Fruit fly (Drosophila melanogaster) whole organism, pupa: ENCODE data around the gene term.

Experiments
- CG10348 ChIP-seq: fragments of 200-800 bp; sonication (Bioruptor generic); IDR thresholded peaks from 2 replicates; pipeline ENCODE4 v1.3.6; 2022; ENCODE audit warnings: missing biosample characterization, missing genetic modification characterization
- CG12605 ChIP-seq: fragments of 200-800 bp; sonication (Bioruptor generic); IDR thresholded peaks from 2 replicates; pipeline ENCODE4 v1.3.6; 2022; ENCODE audit warnings: missing biosample characterization, missing genetic modification characterization
- CG13204 ChIP-seq: fragments of 200-800 bp; sonication (Bioruptor generic); optimal IDR thresholded peaks from 2 replicates; lab custom pipeline; 2018; ENCODE audit warnings: missing biosample characterization, mild to moderate bottlenecking, missing genetic modification characterization, moderate library complexity
- CG14655 ChIP-seq: fragments of 200-800 bp; sonication (Bioruptor generic); optimal IDR thresholded peaks from 3 replicates; lab custom pipeline; 2017; ENCODE audit warnings: mild to moderate bottlenecking, missing biosample characterization, missing genetic modification reagents, missing genetic modification characterization
- CG15710 ChIP-seq: fragments of 200-800 bp; sonication (Bioruptor generic); optimal IDR thresholded peaks from 2 replicates; lab custom pipeline; 2018; ENCODE audit warnings: missing biosample characterization, mild to moderate bottlenecking, missing genetic modification characterization, moderate library complexity
- CG17806 ChIP-seq: fragments of 200-800 bp; sonication (Bioruptor generic); optimal IDR thresholded peaks from 2 replicates; lab custom pipeline; 2018; ENCODE audit warnings: missing biosample characterization, mild to moderate bottlenecking, missing genetic modification characterization, moderate library complexity
- CG32121 ChIP-seq: fragments of 200-800 bp; sonication (Bioruptor generic); IDR thresholded peaks from 2 replicates; pipeline ENCODE4 v1.3.6; 2022; ENCODE audit warnings: missing biosample characterization, missing genetic modification characterization
- CG34367 ChIP-seq: fragments of 200-800 bp; sonication (Bioruptor generic); optimal IDR thresholded peaks from 2 replicates; lab custom pipeline; 2018; ENCODE audit warnings: missing biosample characterization, mild to moderate bottlenecking, missing genetic modification characterization
- CG4496 ChIP-seq: fragments of 200-800 bp; sonication (Bioruptor generic); IDR thresholded peaks from 3 replicates; pipeline ENCODE4 v1.3.6; 2022; ENCODE audit warnings: missing biosample characterization, missing genetic modification characterization
- CG8159 ChIP-seq: fragments of 200-800 bp; sonication (Bioruptor generic); optimal IDR thresholded peaks from 3 replicates; lab custom pipeline; 2018; ENCODE audit warnings: missing biosample characterization, mild to moderate bottlenecking, missing genetic modification characterization, moderate library complexity
- CG8301 ChIP-seq: fragments of 200-800 bp; sonication (Bioruptor generic); optimal IDR thresholded peaks from 2 replicates; lab custom pipeline; 2018; ENCODE audit warnings: missing biosample characterization, mild to moderate bottlenecking, missing genetic modification characterization
- CG9948 ChIP-seq: fragments of 200-800 bp; sonication (Bioruptor generic); optimal IDR thresholded peaks from 2 replicates; lab custom pipeline; 2018; ENCODE audit warnings: missing biosample characterization, mild to moderate bottlenecking, missing genetic modification characterization, moderate library complexity
- D1 ChIP-seq: fragments of 200-800 bp; sonication (Bioruptor generic); optimal IDR thresholded peaks from 2 replicates; lab custom pipeline; 2018; ENCODE audit warnings: missing biosample characterization, mild to moderate bottlenecking, missing genetic modification characterization, moderate library complexity
- EcR ChIP-seq: fragments of 200-800 bp; sonication (Bioruptor generic); optimal IDR thresholded peaks from 3 replicates; lab custom pipeline; 2019; ENCODE audit warnings: missing biosample characterization, missing genetic modification characterization, mild to moderate bottlenecking, moderate library complexity, missing genetic modification reagents
- Ets98B ChIP-seq: fragments of 200-800 bp; sonication (Bioruptor generic); IDR thresholded peaks from 2 replicates; pipeline ENCODE4 v1.3.6; 2022; ENCODE audit warnings: missing biosample characterization, missing genetic modification characterization
- Pif1A ChIP-seq: fragments of 200-800 bp; sonication (Bioruptor generic); optimal IDR thresholded peaks from 3 replicates; lab custom pipeline; 2016; ENCODE audit warnings: missing biosample characterization, missing genetic modification characterization
- Pif1B ChIP-seq: fragments of 200-800 bp; sonication (Bioruptor generic); optimal IDR thresholded peaks from 3 replicates; lab custom pipeline; 2016; ENCODE audit warnings: missing biosample characterization, missing genetic modification characterization
- Snoo ChIP-seq: fragments of 200-800 bp; sonication (Bioruptor generic); optimal IDR thresholded peaks from 3 replicates; lab custom pipeline; 2017; ENCODE audit warnings: missing biosample characterization, mild to moderate bottlenecking, missing genetic modification characterization, inconsistent platforms
- fd96Ca ChIP-seq: fragments of 200-800 bp; sonication (Bioruptor generic); IDR thresholded peaks from 3 replicates; pipeline ENCODE4 v1.3.6; 2022; ENCODE audit warnings: missing biosample characterization, missing genetic modification characterization
- gl ChIP-seq: fragments of 200-800 bp; sonication (Bioruptor generic); optimal IDR thresholded peaks from 2 replicates; lab custom pipeline; 2018; ENCODE audit warnings: missing biosample characterization, mild to moderate bottlenecking, missing genetic modification characterization
- rn ChIP-seq: fragments of 200-800 bp; sonication (Bioruptor generic); IDR thresholded peaks from 2 replicates; pipeline ENCODE4 v1.3.6; 2022; ENCODE audit warnings: missing biosample characterization, missing genetic modification characterization

The term gene

dm6 chr3L:18593671-18594070 is at the start of gene term:
term (minus strand) TSS chr3L:18593771.
- TF ChIP-seq CG12605 (GFP tag; lab: Robert Waterston, UW) (no peak), CG4496 (no peak), EcR (no peak), D1 (no peak), Pif1A (GFP tag; lab: Kevin White, UChicago) (no peak), Pif1B (no peak), CG32121 (GFP tag; lab: Robert Waterston, UW) (no peak), gl (tag; lab: Kevin White, UChicago) (no peak), CG14655 (GFP tag; lab: Kevin White, UChicago) (no peak), CG17806 (no peak), rn (GFP tag; lab: Robert Waterston, UW) (no peak), Ets98B (GFP tag; lab: Robert Waterston, UW) (no peak), Snoo (no peak), CG13204 (no peak), CG15710 (tag; lab: Kevin White, UChicago) (no peak), fd96Ca (GFP tag; lab: Robert Waterston, UW) (no peak)

- TF ChIP-seq fd96Ca (GFP tag; lab: Robert Waterston, UW) (no peak), Snoo (no peak), D1 (no peak), rn (GFP tag; lab: Robert Waterston, UW) (no peak), Pif1A (GFP tag; lab: Kevin White, UChicago) (no peak), CG8301 (tag; lab: Kevin White, UChicago) (no peak), Ets98B (GFP tag; lab: Robert Waterston, UW) (no peak), CG17806 (no peak), CG32121 (GFP tag; lab: Robert Waterston, UW) (no peak), CG9948 (tag; lab: Kevin White, UChicago) (no peak), CG8159 (tag; lab: Kevin White, UChicago) (no peak)
Measured at dm6 chr3L:18643222-18643621, 49.7 kb upstream of the term start.

- peak; percentile 99 for TF ChIP-seq CG4496
- peak; percentile 96 for TF ChIP-seq fd96Ca (GFP tag; lab: Robert Waterston, UW)
- peak; percentile 86 for TF ChIP-seq CG8159 (tag; lab: Kevin White, UChicago)
- peak; percentile 83 for TF ChIP-seq CG17806
- no peak for TF ChIP-seq EcR
- TF ChIP-seq CG32121 (GFP tag; lab: Robert Waterston, UW): peak; percentile 99
- peak; percentile 87 for TF ChIP-seq CG34367 (tag; lab: Kevin White, UChicago)
- TF ChIP-seq CG12605 (GFP tag; lab: Robert Waterston, UW): peak; percentile 98
- peak; percentile 81 for TF ChIP-seq CG15710 (tag; lab: Kevin White, UChicago)
- TF ChIP-seq rn (GFP tag; lab: Robert Waterston, UW): peak; percentile 99
- TF ChIP-seq Snoo: peak; percentile 87
- TF ChIP-seq CG9948 (tag; lab: Kevin White, UChicago): peak; percentile 90
- TF ChIP-seq D1: peak; percentile 15
- peak; percentile 45 for TF ChIP-seq CG13204
- peak; percentile 82 for TF ChIP-seq Pif1B
- peak; percentile 99 for TF ChIP-seq Ets98B (GFP tag; lab: Robert Waterston, UW)
- peak; percentile 84 for TF ChIP-seq Pif1A (GFP tag; lab: Kevin White, UChicago)
- TF ChIP-seq CG14655 (GFP tag; lab: Kevin White, UChicago): peak; percentile 96
- peak; percentile 96 for TF ChIP-seq CG8301 (tag; lab: Kevin White, UChicago)
- peak; percentile 94 for TF ChIP-seq CG10348 (GFP tag; lab: Robert Waterston, UW)
- peak; percentile 61 for TF ChIP-seq gl (tag; lab: Kevin White, UChicago)
Measured at dm6 chr3L:18640584-18641527, 47.3 kb upstream of the term start.

dm6 chr3L:18638487-18638886 is 44.9 kb upstream of the term start:
- TF ChIP-seq fd96Ca (GFP tag; lab: Robert Waterston, UW) (no peak), gl (tag; lab: Kevin White, UChicago) (no peak), Pif1B (no peak), Pif1A (GFP tag; lab: Kevin White, UChicago) (peak; percentile 13), CG10348 (GFP tag; lab: Robert Waterston, UW) (no peak), CG8159 (tag; lab: Kevin White, UChicago) (peak; percentile 1), CG32121 (GFP tag; lab: Robert Waterston, UW) (no peak), CG8301 (tag; lab: Kevin White, UChicago) (peak; percentile 45), CG15710 (tag; lab: Kevin White, UChicago) (no peak), Ets98B (GFP tag; lab: Robert Waterston, UW) (no peak), D1 (no peak), CG14655 (GFP tag; lab: Kevin White, UChicago) (peak; percentile 53), rn (GFP tag; lab: Robert Waterston, UW) (no peak), CG4496 (no peak)

- TF ChIP-seq Pif1B (no peak), fd96Ca (GFP tag; lab: Robert Waterston, UW) (no peak), CG14655 (GFP tag; lab: Kevin White, UChicago) (no peak), CG32121 (GFP tag; lab: Robert Waterston, UW) (no peak), gl (tag; lab: Kevin White, UChicago) (no peak), CG17806 (no peak), EcR (no peak), CG10348 (GFP tag; lab: Robert Waterston, UW) (no peak), rn (GFP tag; lab: Robert Waterston, UW) (no peak), Ets98B (GFP tag; lab: Robert Waterston, UW) (no peak), Snoo (no peak), CG9948 (tag; lab: Kevin White, UChicago) (no peak), CG4496 (no peak), CG12605 (GFP tag; lab: Robert Waterston, UW) (no peak), CG8301 (tag; lab: Kevin White, UChicago) (no peak), CG34367 (tag; lab: Kevin White, UChicago) (no peak)
Measured at dm6 chr3L:18638043-18638442, 44.5 kb upstream of the term start.
